Worm (Caenorhabditis elegans) whole organism, mixed stage, embryonic: ENCODE data around the gene oac-54.

Experiments used
- hlh-1 ChIP-seq: fragments of 150-350 bp; optimal IDR thresholded peaks from 2 replicates; lab custom pipeline; 2014; ENCODE audit warnings: missing biosample characterization, missing genetic modification reagents, missing genetic modification characterization
- lin-13 ChIP-seq: fragments of 150-350 bp; optimal IDR thresholded peaks from 2 replicates; lab custom pipeline; 2014; ENCODE audit warnings: missing biosample characterization, missing genetic modification characterization
- mab-5 ChIP-seq: fragments of 150-350 bp; optimal IDR thresholded peaks from 2 replicates; lab custom pipeline; 2014; ENCODE audit warnings: missing biosample characterization, missing genetic modification characterization
- nhr-12 ChIP-seq: fragments of 150-350 bp; optimal IDR thresholded peaks from 2 replicates; lab custom pipeline; 2014; ENCODE audit warnings: missing biosample characterization, missing genetic modification characterization
- pha-4 ChIP-seq: fragments of 150-350 bp; optimal IDR thresholded peaks from 2 replicates; lab custom pipeline; 2018; ENCODE audit warnings: missing biosample characterization, missing genetic modification reagents, missing genetic modification characterization
- snpc-4 ChIP-seq: fragments of 150-350 bp; optimal IDR thresholded peaks from 2 replicates; lab custom pipeline; 2014; ENCODE audit warnings: missing biosample characterization, missing genetic modification characterization
- sptf-1 ChIP-seq: sonication (generic microtip); optimal IDR thresholded peaks from 2 replicates; lab custom pipeline; 2017; ENCODE audit warnings: mild to moderate bottlenecking, missing genetic modification characterization, moderate library complexity, missing compliant biosample characterization
- unc-62 ChIP-seq: fragments of 150-350 bp; optimal IDR thresholded peaks from 2 replicates; lab custom pipeline; 2014; ENCODE audit warnings: missing biosample characterization, missing genetic modification reagents, missing genetic modification characterization

- TF ChIP-seq lin-13 (tag; lab: Kevin White, UChicago) = no peak
- TF ChIP-seq pha-4 = no peak
- TF ChIP-seq nhr-12 (tag; lab: Kevin White, UChicago) = no peak
- no peak for TF ChIP-seq snpc-4 (tag; lab: Kevin White, UChicago)
- TF ChIP-seq unc-62 (GFP tag; lab: Kevin White, UChicago) = no peak
- TF ChIP-seq sptf-1 (tag; lab: Kevin White, UChicago) = no peak
- no peak for TF ChIP-seq mab-5 (tag; lab: Kevin White, UChicago)
- no peak for TF ChIP-seq hlh-1
Observed at ce11 chrII:9188380-9188779, 30.5 kb downstream of the oac-54 start, which contains the start of gene sym-2.
